ENCODE assay signal across 1 fruit fly cellular context in genomic region chr3R:8349449-8350115, dm6.
TF ChIP-seq lines count a peak whose summit lies in the region.

Atg13 (plus strand) TSS chr3R:8349815.

TF ChIP-seq in whole organism, embryonic, 481 proteins besides CTCF, POLR2A, EP300 and RAD21 (continued from another document):
- TF ChIP-seq ranshi (GFP tag; IDR thresholded peaks at IDR 0.05; lab: Robert Waterston, UW) = no peak
- TF ChIP-seq Aef1 (GFP tag; IDR thresholded peaks at IDR 0.05; lab: Robert Waterston, UW) = peak; percentile 34; the same call in 1 of the 3 replicates
- TF ChIP-seq gsb (GFP tag; IDR thresholded peaks at IDR 0.05; lab: Robert Waterston, UW) = no peak
- no peak for TF ChIP-seq PHDP (tag; optimal IDR thresholded peaks at IDR 0.05; lab: Kevin White, UChicago)
- TF ChIP-seq hkb (optimal IDR thresholded peaks at IDR 0.05; lab: Kevin White, UChicago) = peak; percentile 62
- 0 out of 2 replicates have a peak, but pooled peaks have one; percentile 11 for TF ChIP-seq hkb (GFP tag; IDR thresholded peaks at IDR 0.05; lab: Robert Waterston, UW)
- TF ChIP-seq z (GFP tag; IDR thresholded peaks at IDR 0.05; lab: Robert Waterston, UW) = no peak
- TF ChIP-seq Drgx (GFP tag; IDR thresholded peaks at IDR 0.05; lab: Robert Waterston, UW) = peak; percentile 75; the same call in 1 of the 2 replicates
- peak; percentile 8 for TF ChIP-seq kah (GFP tag; optimal IDR thresholded peaks at IDR 0.05; lab: Kevin White, UChicago)
- peak; percentile 29 for TF ChIP-seq CG15696 (tag; optimal IDR thresholded peaks at IDR 0.05; lab: Kevin White, UChicago)
- TF ChIP-seq CG13123 (GFP tag; optimal IDR thresholded peaks at IDR 0.05; lab: Kevin White, UChicago) = no peak
- TF ChIP-seq Abd-B (GFP tag; optimal IDR thresholded peaks at IDR 0.05; lab: Kevin White, UChicago) = peak; percentile 54
- TF ChIP-seq CG32767 (GFP tag; IDR thresholded peaks at IDR 0.05; lab: Robert Waterston, UW) = no peak
- no peak for TF ChIP-seq CG12219 (GFP tag; optimal IDR thresholded peaks at IDR 0.05; lab: Kevin White, UChicago)
- peak; percentile 51; the same call in 1 of the 2 replicates for TF ChIP-seq NFAT (GFP tag; IDR thresholded peaks at IDR 0.05; lab: Robert Waterston, UW)
- no peak for TF ChIP-seq tio (GFP tag; optimal IDR thresholded peaks at IDR 0.05; lab: Kevin White, UChicago)
- peak; percentile 79 for TF ChIP-seq ato (GFP tag; IDR thresholded peaks at IDR 0.05; lab: Robert Waterston, UW; ENCODE audit: partially characterized antibody)
- no peak for TF ChIP-seq CG3995 (GFP tag; optimal IDR thresholded peaks at IDR 0.05; lab: Kevin White, UChicago)
- no peak for TF ChIP-seq Bdp1 (GFP tag; optimal IDR thresholded peaks at IDR 0.05; lab: Kevin White, UChicago)
- TF ChIP-seq Elba2 (GFP tag; optimal IDR thresholded peaks at IDR 0.05; lab: Kevin White, UChicago) = no peak
- no peak for TF ChIP-seq CG9215 (GFP tag; IDR thresholded peaks at IDR 0.05; lab: Robert Waterston, UW)
- TF ChIP-seq mam (GFP tag; optimal IDR thresholded peaks at IDR 0.05; lab: Kevin White, UChicago) = peak; percentile 5
- no peak for TF ChIP-seq Hmr (GFP tag; optimal IDR thresholded peaks at IDR 0.05; lab: Kevin White, UChicago)
- peak; percentile 25 for TF ChIP-seq stwl (tag; optimal IDR thresholded peaks at IDR 0.05; lab: Kevin White, UChicago)
- peak; percentile 39; the same call in 1 of the 3 replicates for TF ChIP-seq ci (GFP tag; IDR thresholded peaks at IDR 0.05; lab: Robert Waterston, UW)
- peak; percentile 45 for TF ChIP-seq CG2712 (tag; optimal IDR thresholded peaks at IDR 0.05; lab: Kevin White, UChicago)
- no peak for TF ChIP-seq Nf-YB (GFP tag; optimal IDR thresholded peaks at IDR 0.05; lab: Kevin White, UChicago)
- peak; percentile 44 for TF ChIP-seq sna (GFP tag; IDR thresholded peaks at IDR 0.05; lab: Robert Waterston, UW; ENCODE audit: partially characterized antibody)
- TF ChIP-seq Dek (tag; optimal IDR thresholded peaks at IDR 0.05; lab: Kevin White, UChicago) = no peak
- TF ChIP-seq stc (GFP tag; IDR thresholded peaks at IDR 0.05; lab: Robert Waterston, UW) = no peak
- TF ChIP-seq grn (GFP tag; optimal IDR thresholded peaks at IDR 0.05; lab: Kevin White, UChicago) = no peak
- no peak for TF ChIP-seq tap (tag; optimal IDR thresholded peaks at IDR 0.05; lab: Kevin White, UChicago)
- no peak for TF ChIP-seq slou (GFP tag; optimal IDR thresholded peaks at IDR 0.05; lab: Kevin White, UChicago)
- TF ChIP-seq CG4282 (GFP tag; optimal IDR thresholded peaks at IDR 0.05; lab: Kevin White, UChicago) = no peak
- TF ChIP-seq CG17328 (GFP tag; IDR thresholded peaks at IDR 0.05; lab: Robert Waterston, UW) = no peak
- TF ChIP-seq Spps (tag; optimal IDR thresholded peaks at IDR 0.05; lab: Kevin White, UChicago) = no peak
- TF ChIP-seq cad (GFP tag; optimal IDR thresholded peaks at IDR 0.05; lab: Kevin White, UChicago) = no peak
- TF ChIP-seq rib (GFP tag; IDR thresholded peaks at IDR 0.05; lab: Robert Waterston, UW) = no peak
- TF ChIP-seq CG4360 (GFP tag; IDR thresholded peaks at IDR 0.05; lab: Robert Waterston, UW) = no peak
- TF ChIP-seq CG13287 (GFP tag; IDR thresholded peaks at IDR 0.05; lab: Robert Waterston, UW; ENCODE audit: partially characterized antibody) = peak; percentile 72
- TF ChIP-seq crp (GFP tag; optimal IDR thresholded peaks at IDR 0.05; lab: Kevin White, UChicago) = peak in 1 of 2 experiments; percentile 26
- TF ChIP-seq CG12299 (tag; optimal IDR thresholded peaks at IDR 0.05; lab: Kevin White, UChicago) = no peak
- TF ChIP-seq Awh (GFP tag; IDR thresholded peaks at IDR 0.05; lab: Robert Waterston, UW) = no peak
- TF ChIP-seq ERR (GFP tag; optimal IDR thresholded peaks at IDR 0.05; lab: Kevin White, UChicago) = no peak
- no peak for TF ChIP-seq CG10543 (GFP tag; optimal IDR thresholded peaks at IDR 0.05; lab: Kevin White, UChicago)
- TF ChIP-seq CG11504 (tag; optimal IDR thresholded peaks at IDR 0.05; lab: Kevin White, UChicago) = no peak
- no peak for TF ChIP-seq kay (GFP tag; optimal IDR thresholded peaks at IDR 0.05; lab: Kevin White, UChicago)
- TF ChIP-seq CG13296 (GFP tag; optimal IDR thresholded peaks at IDR 0.05; lab: Kevin White, UChicago) = no peak
- TF ChIP-seq Doc2 (GFP tag; IDR thresholded peaks at IDR 0.05; lab: Robert Waterston, UW) = no peak
- TF ChIP-seq Gsc (GFP tag; IDR thresholded peaks at IDR 0.05; lab: Robert Waterston, UW) = no peak
- TF ChIP-seq CG18476 (GFP tag; optimal IDR thresholded peaks at IDR 0.05; lab: Kevin White, UChicago) = no peak
